Worm (Caenorhabditis elegans) whole organism, mixed stage, embryonic: ENCODE measurements around the gene ins-5.
A peak's percentile ranks its signal among the peaks of the same experiment; 100 is the strongest.

Experiments used
- M03D4.4 ChIP-seq: sonication (generic microtip); optimal IDR thresholded peaks from 2 replicates; lab custom pipeline; 2017; ENCODE audit warnings: mild to moderate bottlenecking, missing genetic modification characterization, missing compliant biosample characterization
- blmp-1 ChIP-seq: fragments of 150-350 bp; optimal IDR thresholded peaks from 2 replicates; lab custom pipeline; 2014; ENCODE audit warnings: missing biosample characterization, missing genetic modification characterization
- ceh-39 ChIP-seq: fragments of 150-350 bp; optimal IDR thresholded peaks from 2 replicates; lab custom pipeline; 2014; ENCODE audit warnings: missing biosample characterization, missing genetic modification characterization
- ceh-43 ChIP-seq: fragments of 200-800 bp; sonication (Bioruptor generic); optimal IDR thresholded peaks from 2 replicates; lab custom pipeline; 2018; ENCODE audit warnings: mild to moderate bottlenecking, missing genetic modification characterization, moderate library complexity, missing compliant biosample characterization
- ces-1 ChIP-seq: fragments of 150-350 bp; optimal IDR thresholded peaks from 2 replicates; lab custom pipeline; 2014; ENCODE audit warnings: missing biosample characterization, missing genetic modification reagents, missing genetic modification characterization
- cnd-1 ChIP-seq: fragments of 200-800 bp; sonication (Bioruptor generic); optimal IDR thresholded peaks from 2 replicates; lab custom pipeline; 2018; ENCODE audit warnings: mild to moderate bottlenecking, missing genetic modification characterization, missing compliant biosample characterization
- drap-1 ChIP-seq: fragments of 200-800 bp; sonication (Bioruptor generic); optimal IDR thresholded peaks from 3 replicates; lab custom pipeline; 2018; ENCODE audit warnings: mild to moderate bottlenecking, missing genetic modification characterization, missing compliant biosample characterization
- elt-1 ChIP-seq: sonication (generic microtip); optimal IDR thresholded peaks from 2 replicates; lab custom pipeline; 2017; ENCODE audit warnings: missing genetic modification characterization, mild to moderate bottlenecking, missing compliant biosample characterization, antibody characterized with exemption, moderate library complexity, borderline replicate concordance; ENCODE audit not compliant: insufficient read depth
- elt-3 ChIP-seq: fragments of 150-350 bp; optimal IDR thresholded peaks from 2 replicates; lab custom pipeline; 2014; ENCODE audit warnings: missing biosample characterization, missing genetic modification characterization
- ham-2 ChIP-seq: fragments of 200-800 bp; sonication (Bioruptor generic); optimal IDR thresholded peaks from 2 replicates; lab custom pipeline; 2018; ENCODE audit warnings: mild to moderate bottlenecking, missing genetic modification characterization, missing compliant biosample characterization
- lin-13 ChIP-seq: fragments of 150-350 bp; optimal IDR thresholded peaks from 2 replicates; lab custom pipeline; 2014; ENCODE audit warnings: missing biosample characterization, missing genetic modification characterization
- lin-32 ChIP-seq: fragments of 200-800 bp; sonication (Bioruptor generic); optimal IDR thresholded peaks from 2 replicates; lab custom pipeline; 2018; ENCODE audit warnings: mild to moderate bottlenecking, missing genetic modification characterization, missing compliant biosample characterization
- lsy-2 ChIP-seq: fragments of 150-350 bp; optimal IDR thresholded peaks from 2 replicates; lab custom pipeline; 2014; ENCODE audit warnings: missing biosample characterization, missing genetic modification characterization
- mab-5 ChIP-seq: fragments of 150-350 bp; optimal IDR thresholded peaks from 2 replicates; lab custom pipeline; 2014; ENCODE audit warnings: missing biosample characterization, missing genetic modification characterization
- mep-1 ChIP-seq: fragments of 150-350 bp; optimal IDR thresholded peaks from 2 replicates; lab custom pipeline; 2017; ENCODE audit warnings: missing biosample characterization, missing genetic modification reagents, missing genetic modification characterization, inconsistent platforms
- nhr-12 ChIP-seq: fragments of 150-350 bp; optimal IDR thresholded peaks from 2 replicates; lab custom pipeline; 2014; ENCODE audit warnings: missing biosample characterization, missing genetic modification characterization
- nhr-2 ChIP-seq: fragments of 150-350 bp; optimal IDR thresholded peaks from 2 replicates; lab custom pipeline; 2014; ENCODE audit warnings: missing biosample characterization, missing genetic modification characterization
- nhr-237 ChIP-seq: fragments of 150-350 bp; optimal IDR thresholded peaks from 2 replicates; lab custom pipeline; 2014; ENCODE audit warnings: missing biosample characterization, missing genetic modification characterization
- nhr-28 ChIP-seq: fragments of 150-350 bp; optimal IDR thresholded peaks from 2 replicates; lab custom pipeline; 2014; ENCODE audit warnings: missing biosample characterization, missing genetic modification characterization
- nhr-76 ChIP-seq: sonication (generic microtip); optimal IDR thresholded peaks from 2 replicates; lab custom pipeline; 2017; ENCODE audit warnings: missing biosample characterization, missing genetic modification characterization
- pha-4 ChIP-seq: fragments of 150-350 bp; optimal IDR thresholded peaks from 2 replicates; lab custom pipeline; 2018; ENCODE audit warnings: missing biosample characterization, missing genetic modification reagents, missing genetic modification characterization
- sem-2 ChIP-seq: fragments of 200-800 bp; sonication (Bioruptor generic); optimal IDR thresholded peaks from 2 replicates; lab custom pipeline; 2018; ENCODE audit warnings: mild to moderate bottlenecking, missing genetic modification characterization, missing compliant biosample characterization
- snpc-4 ChIP-seq: fragments of 150-350 bp; optimal IDR thresholded peaks from 2 replicates; lab custom pipeline; 2014; ENCODE audit warnings: missing biosample characterization, missing genetic modification characterization
- sptf-1 ChIP-seq: sonication (generic microtip); optimal IDR thresholded peaks from 2 replicates; lab custom pipeline; 2017; ENCODE audit warnings: mild to moderate bottlenecking, missing genetic modification characterization, moderate library complexity, missing compliant biosample characterization
- tbx-8 ChIP-seq: fragments of 200-800 bp; sonication (Bioruptor generic); optimal IDR thresholded peaks from 2 replicates; lab custom pipeline; 2018; ENCODE audit warnings: mild to moderate bottlenecking, missing genetic modification characterization, moderate library complexity, missing compliant biosample characterization
- unc-39 ChIP-seq: fragments of 150-350 bp; optimal IDR thresholded peaks from 2 replicates; lab custom pipeline; 2014; ENCODE audit warnings: missing biosample characterization, missing genetic modification characterization
- unc-62 ChIP-seq: fragments of 150-350 bp; optimal IDR thresholded peaks from 2 replicates; lab custom pipeline; 2014; ENCODE audit warnings: missing biosample characterization, missing genetic modification reagents, missing genetic modification characterization
- zip-8 ChIP-seq: fragments of 150-350 bp; optimal IDR thresholded peaks from 2 replicates; lab custom pipeline; 2014; ENCODE audit warnings: missing biosample characterization, missing genetic modification characterization
- ztf-11 ChIP-seq: fragments of 150-350 bp; optimal IDR thresholded peaks from 2 replicates; lab custom pipeline; 2014; ENCODE audit warnings: missing biosample characterization, missing genetic modification characterization

ins-5 gene

ce11 chrII:5997257-5997656 is at the start of gene ins-5:
Gene ins-5, plus strand, starts transcription at chrII:5997557.
- TF ChIP-seq lin-32 (no peak), tbx-8 (no peak), nhr-28 (tag; lab: Kevin White, UChicago) (no peak), nhr-237 (tag; lab: Kevin White, UChicago) (no peak), elt-3 (tag; lab: Kevin White, UChicago) (no peak), cnd-1 (tag; lab: Kevin White, UChicago) (no peak), lin-13 (tag; lab: Kevin White, UChicago) (no peak), drap-1 (no peak), unc-62 (GFP tag; lab: Kevin White, UChicago) (no peak), lsy-2 (tag; lab: Kevin White, UChicago) (no peak), blmp-1 (no peak), sem-2 (GFP tag; lab: Kevin White, UChicago) (no peak)

- TF ChIP-seq nhr-12 (tag; lab: Kevin White, UChicago), result no peak
- TF ChIP-seq elt-3 (tag; lab: Kevin White, UChicago), result no peak
- no peak for TF ChIP-seq nhr-76 (tag; lab: Kevin White, UChicago)
- TF ChIP-seq lsy-2 (tag; lab: Kevin White, UChicago), result no peak
- no peak for TF ChIP-seq ztf-11 (tag; lab: Kevin White, UChicago)
- TF ChIP-seq snpc-4, result no peak
- TF ChIP-seq tbx-8, result no peak
- no peak for TF ChIP-seq sptf-1
- no peak for TF ChIP-seq elt-1 (tag; lab: Kevin White, UChicago)
- TF ChIP-seq nhr-28 (tag; lab: Kevin White, UChicago), result no peak
- TF ChIP-seq nhr-237 (tag; lab: Kevin White, UChicago), result no peak
- TF ChIP-seq ham-2 (GFP tag; lab: Kevin White, UChicago), result no peak
Measured at ce11 chrII:5948681-5949080, 48.7 kb upstream of the ins-5 start.

- TF ChIP-seq blmp-1, result no peak
- TF ChIP-seq ces-1 (GFP tag; lab: Kevin White, UChicago), result peak; percentile 79
Measured at ce11 chrII:5950657-5951056, 46.7 kb upstream of the ins-5 start.

- TF ChIP-seq sptf-1 (no peak), nhr-2 (tag; lab: Kevin White, UChicago) (no peak), unc-62 (GFP tag; lab: Kevin White, UChicago) (no peak), sem-2 (GFP tag; lab: Kevin White, UChicago) (no peak), ham-2 (GFP tag; lab: Kevin White, UChicago) (no peak), mab-5 (tag; lab: Kevin White, UChicago) (no peak)
Measured at ce11 chrII:5951745-5952144, 45.6 kb upstream of the ins-5 start.

ce11 chrII:5952214-5952613 is 45.1 kb upstream of the ins-5 start:
- TF ChIP-seq blmp-1 (no peak), cnd-1 (tag; lab: Kevin White, UChicago) (no peak), ham-2 (GFP tag; lab: Kevin White, UChicago) (no peak), tbx-8 (no peak), mab-5 (tag; lab: Kevin White, UChicago) (no peak), elt-1 (tag; lab: Kevin White, UChicago) (no peak), ceh-39 (tag; lab: Kevin White, UChicago) (no peak), nhr-2 (tag; lab: Kevin White, UChicago) (no peak), M03D4.4 (tag; lab: Kevin White, UChicago) (no peak), nhr-28 (tag; lab: Kevin White, UChicago) (no peak), ceh-43 (no peak), zip-8 (tag; lab: Kevin White, UChicago) (no peak), pha-4 (tag; lab: Kevin White, UChicago) (no peak), unc-39 (tag; lab: Kevin White, UChicago) (no peak), elt-3 (tag; lab: Kevin White, UChicago) (no peak), mep-1 (tag; lab: Kevin White, UChicago) (no peak)

ce11 chrII:5955638-5956167 is 41.7 kb upstream of the ins-5 start:
- TF ChIP-seq unc-62 (GFP tag; lab: Kevin White, UChicago) (peak; percentile 86), nhr-28 (tag; lab: Kevin White, UChicago) (no peak)
